Worm (Caenorhabditis elegans) whole organism, L3 larva: ENCODE results near the gene sma-5.

Experiments used
- nhr-28 ChIP-seq: fragments of 150-350 bp; optimal IDR thresholded peaks from 2 replicates; lab custom pipeline; 2014; ENCODE audit warnings: missing biosample characterization, missing genetic modification characterization
- nhr-77 ChIP-seq: fragments of 150-350 bp; optimal IDR thresholded peaks from 2 replicates; lab custom pipeline; 2014; ENCODE audit warnings: missing biosample characterization, missing genetic modification characterization

- TF ChIP-seq nhr-77 (tag; lab: Kevin White, UChicago) (no peak), nhr-28 (tag; lab: Kevin White, UChicago) (no peak)
These were observed 39.6 kb downstream of the sma-5 start, which contains the start of gene sams-1 for ce11 chrX:11965663-11966304.
